Worm (Caenorhabditis elegans) whole organism, early embryonic: Measurements from ENCODE around the gene ruvb-2.

Experiments
- B0310.2 ChIP-seq: sonication (generic microtip); optimal IDR thresholded peaks from 2 replicates; lab custom pipeline; 2016; ENCODE audit warnings: mild to moderate bottlenecking, missing genetic modification characterization, missing compliant biosample characterization
- F13C5.2 ChIP-seq: sonication (generic microtip); optimal IDR thresholded peaks from 2 replicates; lab custom pipeline; 2017; ENCODE audit warnings: mild to moderate bottlenecking, missing genetic modification characterization, inconsistent platforms, missing compliant biosample characterization
- aly-1 ChIP-seq: sonication (generic microtip); optimal IDR thresholded peaks from 2 replicates; lab custom pipeline; 2016; ENCODE audit warnings: missing genetic modification characterization, missing compliant biosample characterization
- ama-1 ChIP-seq: fragments of 150-350 bp; optimal IDR thresholded peaks from 2 replicates; lab custom pipeline; 2014
- ceh-13 ChIP-seq: fragments of 200-800 bp; sonication (Bioruptor generic); optimal IDR thresholded peaks from 2 replicates; lab custom pipeline; 2018; ENCODE audit warnings: mild to moderate bottlenecking, missing genetic modification characterization, missing compliant biosample characterization
- ceh-36 ChIP-seq: sonication (generic microtip); optimal IDR thresholded peaks from 2 replicates; lab custom pipeline; 2016; ENCODE audit warnings: missing genetic modification characterization, inconsistent platforms, missing compliant biosample characterization
- ets-7 ChIP-seq: sonication (generic microtip); optimal IDR thresholded peaks from 2 replicates; lab custom pipeline; 2016; ENCODE audit warnings: missing genotype, missing genetic modification characterization, missing compliant biosample characterization
- flt-1 ChIP-seq: fragments of 200-800 bp; sonication (Bioruptor generic); IDR thresholded peaks from 2 replicates; pipeline ENCODE4 v1.3.6; 2022; ENCODE audit warnings: missing genetic modification characterization, missing compliant biosample characterization
- hmbx-1 ChIP-seq: sonication (generic microtip); optimal IDR thresholded peaks from 2 replicates; lab custom pipeline; 2016; ENCODE audit warnings: mild to moderate bottlenecking, missing genetic modification characterization, missing compliant biosample characterization
- hmg-4 ChIP-seq: fragments of 200-800 bp; sonication (Bioruptor generic); optimal IDR thresholded peaks from 2 replicates; lab custom pipeline; 2018; ENCODE audit warnings: mild to moderate bottlenecking, missing genetic modification characterization, missing compliant biosample characterization
- hnd-1 ChIP-seq: sonication (generic microtip); optimal IDR thresholded peaks from 2 replicates; lab custom pipeline; 2016; ENCODE audit warnings: missing genetic modification characterization, missing compliant biosample characterization
- pes-1 ChIP-seq: fragments of 200-800 bp; sonication (Bioruptor generic); IDR thresholded peaks from 2 replicates; pipeline ENCODE4 v1.3.6; 2022; ENCODE audit warnings: missing genetic modification reagents, missing genetic modification characterization, missing compliant biosample characterization
- scrt-1 ChIP-seq: fragments of 200-800 bp; sonication (Bioruptor generic); IDR thresholded peaks from 2 replicates; pipeline ENCODE4 v1.3.6; 2022; ENCODE audit warnings: missing genetic modification characterization, missing compliant biosample characterization
- sea-1 ChIP-seq: fragments of 200-800 bp; sonication (Bioruptor generic); conservative IDR thresholded peaks from 2 replicates; pipeline ENCODE4 v1.3.6; 2022; ENCODE audit warnings: missing genetic modification characterization, missing compliant biosample characterization
- tbx-11 ChIP-seq: fragments of 200-800 bp; sonication (Bioruptor generic); IDR thresholded peaks from 2 replicates; pipeline ENCODE4 v1.3.6; 2022; ENCODE audit warnings: missing genetic modification characterization, missing compliant biosample characterization
- tbx-37 ChIP-seq: fragments of 200-800 bp; sonication (Bioruptor generic); conservative IDR thresholded peaks from 2 replicates; pipeline ENCODE4 v1.3.6; 2022; ENCODE audit warnings: missing genetic modification reagents, missing genetic modification characterization, missing compliant biosample characterization
- tra-4 ChIP-seq: sonication (generic microtip); optimal IDR thresholded peaks from 2 replicates; lab custom pipeline; 2017; ENCODE audit warnings: missing genetic modification characterization, missing compliant biosample characterization

Gene ruvb-2

ce11 chrIV:6954682-6955081 lies 35.5 kb upstream of the ruvb-2 start:
- no peak for TF ChIP-seq scrt-1 (GFP tag; lab: Robert Waterston, UW)
- TF ChIP-seq aly-1 (tag; lab: Kevin White, UChicago): no peak
- TF ChIP-seq flt-1: no peak
- no peak for TF ChIP-seq ets-7 (tag; lab: Kevin White, UChicago)
- TF ChIP-seq hnd-1 (tag; lab: Kevin White, UChicago): no peak
- TF ChIP-seq tra-4: no peak
- TF ChIP-seq ama-1 (lab: Kevin White, UChicago): no peak
- no peak for TF ChIP-seq F13C5.2
- TF ChIP-seq hmbx-1: no peak
- no peak for TF ChIP-seq tbx-11 (GFP tag; lab: Robert Waterston, UW)
- TF ChIP-seq hmg-4: no peak
- no peak for TF ChIP-seq tbx-37
- no peak for TF ChIP-seq sea-1 (GFP tag; lab: Robert Waterston, UW)
- TF ChIP-seq pes-1 (GFP tag; lab: Robert Waterston, UW): no peak
- no peak for TF ChIP-seq B0310.2 (tag; lab: Kevin White, UChicago)
- no peak for TF ChIP-seq ceh-13
- TF ChIP-seq ceh-36 (tag; lab: Kevin White, UChicago): no peak

- TF ChIP-seq hmg-4 (no peak), scrt-1 (GFP tag; lab: Robert Waterston, UW) (no peak), hmbx-1 (no peak), F13C5.2 (no peak), tbx-37 (no peak), ets-7 (tag; lab: Kevin White, UChicago) (no peak)
Measured at ce11 chrIV:6951259-6951658, 32.1 kb upstream of the ruvb-2 start.

ce11 chrIV:6946832-6947231 lies 27.6 kb upstream of the ruvb-2 start:
- TF ChIP-seq B0310.2 (tag; lab: Kevin White, UChicago): no peak
- no peak for TF ChIP-seq F13C5.2
- no peak for TF ChIP-seq ceh-36 (tag; lab: Kevin White, UChicago)
- TF ChIP-seq ceh-13: no peak
- no peak for TF ChIP-seq hnd-1 (tag; lab: Kevin White, UChicago)
- TF ChIP-seq pes-1 (GFP tag; lab: Robert Waterston, UW): no peak
- TF ChIP-seq hmg-4: no peak
- no peak for TF ChIP-seq flt-1

ce11 chrIV:6941101-6941500 lies 21.9 kb upstream of the ruvb-2 start:
- TF ChIP-seq ama-1 (lab: Kevin White, UChicago) (no peak), B0310.2 (tag; lab: Kevin White, UChicago) (no peak), hmbx-1 (no peak), ets-7 (tag; lab: Kevin White, UChicago) (no peak), hnd-1 (tag; lab: Kevin White, UChicago) (no peak), flt-1 (no peak), aly-1 (tag; lab: Kevin White, UChicago) (no peak), tbx-11 (GFP tag; lab: Robert Waterston, UW) (no peak), ceh-13 (no peak), sea-1 (GFP tag; lab: Robert Waterston, UW) (no peak), tra-4 (no peak), tbx-37 (no peak), F13C5.2 (no peak), ceh-36 (tag; lab: Kevin White, UChicago) (no peak), pes-1 (GFP tag; lab: Robert Waterston, UW) (no peak)

- TF ChIP-seq pes-1 (GFP tag; lab: Robert Waterston, UW) (no peak), tra-4 (no peak), ceh-36 (tag; lab: Kevin White, UChicago) (no peak), flt-1 (no peak), aly-1 (tag; lab: Kevin White, UChicago) (no peak), F13C5.2 (no peak), sea-1 (GFP tag; lab: Robert Waterston, UW) (no peak), ama-1 (lab: Kevin White, UChicago) (no peak), tbx-11 (GFP tag; lab: Robert Waterston, UW) (no peak), hmbx-1 (no peak), hnd-1 (tag; lab: Kevin White, UChicago) (no peak), scrt-1 (GFP tag; lab: Robert Waterston, UW) (no peak), hmg-4 (no peak)
Measured at ce11 chrIV:6937548-6937947, 18.3 kb upstream of the ruvb-2 start, which contains the start of gene npr-12. Gene npr-12 (minus strand): TSS chrIV:6937648.

- TF ChIP-seq ceh-36 (tag; lab: Kevin White, UChicago): no peak
- no peak for TF ChIP-seq pes-1 (GFP tag; lab: Robert Waterston, UW)
- no peak for TF ChIP-seq B0310.2 (tag; lab: Kevin White, UChicago)
- TF ChIP-seq hnd-1 (tag; lab: Kevin White, UChicago): no peak
- no peak for TF ChIP-seq ama-1 (lab: Kevin White, UChicago)
- TF ChIP-seq tra-4: no peak
- no peak for TF ChIP-seq ceh-13
- TF ChIP-seq hmg-4: no peak
- TF ChIP-seq aly-1 (tag; lab: Kevin White, UChicago): no peak
- no peak for TF ChIP-seq hmbx-1
- no peak for TF ChIP-seq tbx-11 (GFP tag; lab: Robert Waterston, UW)
Measured at ce11 chrIV:6928417-6928816, 9.2 kb upstream of the ruvb-2 start, which contains the start of gene cest-6. Gene cest-6 (minus strand): TSS chrIV:6928517.

ce11 chrIV:6925520-6925919 lies 6.3 kb upstream of the ruvb-2 start:
- TF ChIP-seq sea-1 (GFP tag; lab: Robert Waterston, UW): no peak
- no peak for TF ChIP-seq scrt-1 (GFP tag; lab: Robert Waterston, UW)
- TF ChIP-seq ets-7 (tag; lab: Kevin White, UChicago): no peak
- TF ChIP-seq tra-4: no peak
- TF ChIP-seq hmbx-1: no peak

- TF ChIP-seq B0310.2 (tag; lab: Kevin White, UChicago): no peak
- no peak for TF ChIP-seq flt-1
- no peak for TF ChIP-seq hmbx-1
- TF ChIP-seq tra-4: no peak
- no peak for TF ChIP-seq ceh-36 (tag; lab: Kevin White, UChicago)
- no peak for TF ChIP-seq pes-1 (GFP tag; lab: Robert Waterston, UW)
- TF ChIP-seq hnd-1 (tag; lab: Kevin White, UChicago): no peak
- TF ChIP-seq scrt-1 (GFP tag; lab: Robert Waterston, UW): no peak
- no peak for TF ChIP-seq tbx-37
- no peak for TF ChIP-seq ceh-13
- TF ChIP-seq ama-1 (lab: Kevin White, UChicago): no peak
- TF ChIP-seq tbx-11 (GFP tag; lab: Robert Waterston, UW): no peak
- TF ChIP-seq F13C5.2: no peak
- TF ChIP-seq ets-7 (tag; lab: Kevin White, UChicago): no peak
- no peak for TF ChIP-seq sea-1 (GFP tag; lab: Robert Waterston, UW)
- no peak for TF ChIP-seq hmg-4
- TF ChIP-seq aly-1 (tag; lab: Kevin White, UChicago): no peak
Measured at ce11 chrIV:6923070-6923469, 3.9 kb upstream of the ruvb-2 start, which contains the start of gene T22D1.1. Gene T22D1.1 (plus strand): TSS chrIV:6923370.
